Fruit fly (Drosophila melanogaster) whole organism, pupa: ENCODE measurements around the gene Rbm13.

Source experiments
- CG13204 ChIP-seq: fragments of 200-800 bp; sonication (Bioruptor generic); optimal IDR thresholded peaks from 2 replicates; lab custom pipeline; 2018; ENCODE audit warnings: missing biosample characterization, mild to moderate bottlenecking, missing genetic modification characterization, moderate library complexity
- CG14655 ChIP-seq: fragments of 200-800 bp; sonication (Bioruptor generic); optimal IDR thresholded peaks from 3 replicates; lab custom pipeline; 2017; ENCODE audit warnings: mild to moderate bottlenecking, missing biosample characterization, missing genetic modification reagents, missing genetic modification characterization
- CG15710 ChIP-seq: fragments of 200-800 bp; sonication (Bioruptor generic); optimal IDR thresholded peaks from 2 replicates; lab custom pipeline; 2018; ENCODE audit warnings: missing biosample characterization, mild to moderate bottlenecking, missing genetic modification characterization, moderate library complexity
- CG32121 ChIP-seq: fragments of 200-800 bp; sonication (Bioruptor generic); IDR thresholded peaks from 2 replicates; pipeline ENCODE4 v1.3.6; 2022; ENCODE audit warnings: missing biosample characterization, missing genetic modification characterization
- CG34367 ChIP-seq: fragments of 200-800 bp; sonication (Bioruptor generic); optimal IDR thresholded peaks from 2 replicates; lab custom pipeline; 2018; ENCODE audit warnings: missing biosample characterization, mild to moderate bottlenecking, missing genetic modification characterization
- CG4496 ChIP-seq: fragments of 200-800 bp; sonication (Bioruptor generic); IDR thresholded peaks from 3 replicates; pipeline ENCODE4 v1.3.6; 2022; ENCODE audit warnings: missing biosample characterization, missing genetic modification characterization
- CG8159 ChIP-seq: fragments of 200-800 bp; sonication (Bioruptor generic); optimal IDR thresholded peaks from 3 replicates; lab custom pipeline; 2018; ENCODE audit warnings: missing biosample characterization, mild to moderate bottlenecking, missing genetic modification characterization, moderate library complexity
- D1 ChIP-seq: fragments of 200-800 bp; sonication (Bioruptor generic); optimal IDR thresholded peaks from 2 replicates; lab custom pipeline; 2018; ENCODE audit warnings: missing biosample characterization, mild to moderate bottlenecking, missing genetic modification characterization, moderate library complexity
- EcR ChIP-seq: fragments of 200-800 bp; sonication (Bioruptor generic); optimal IDR thresholded peaks from 3 replicates; lab custom pipeline; 2019; ENCODE audit warnings: missing biosample characterization, missing genetic modification characterization, mild to moderate bottlenecking, moderate library complexity, missing genetic modification reagents
- Pif1B ChIP-seq: fragments of 200-800 bp; sonication (Bioruptor generic); optimal IDR thresholded peaks from 3 replicates; lab custom pipeline; 2016; ENCODE audit warnings: missing biosample characterization, missing genetic modification characterization
- Snoo ChIP-seq: fragments of 200-800 bp; sonication (Bioruptor generic); optimal IDR thresholded peaks from 3 replicates; lab custom pipeline; 2017; ENCODE audit warnings: missing biosample characterization, mild to moderate bottlenecking, missing genetic modification characterization, inconsistent platforms
- fd96Ca ChIP-seq: fragments of 200-800 bp; sonication (Bioruptor generic); IDR thresholded peaks from 3 replicates; pipeline ENCODE4 v1.3.6; 2022; ENCODE audit warnings: missing biosample characterization, missing genetic modification characterization
- gl ChIP-seq: fragments of 200-800 bp; sonication (Bioruptor generic); optimal IDR thresholded peaks from 2 replicates; lab custom pipeline; 2018; ENCODE audit warnings: missing biosample characterization, mild to moderate bottlenecking, missing genetic modification characterization
- rn ChIP-seq: fragments of 200-800 bp; sonication (Bioruptor generic); IDR thresholded peaks from 2 replicates; pipeline ENCODE4 v1.3.6; 2022; ENCODE audit warnings: missing biosample characterization, missing genetic modification characterization

DNA sequence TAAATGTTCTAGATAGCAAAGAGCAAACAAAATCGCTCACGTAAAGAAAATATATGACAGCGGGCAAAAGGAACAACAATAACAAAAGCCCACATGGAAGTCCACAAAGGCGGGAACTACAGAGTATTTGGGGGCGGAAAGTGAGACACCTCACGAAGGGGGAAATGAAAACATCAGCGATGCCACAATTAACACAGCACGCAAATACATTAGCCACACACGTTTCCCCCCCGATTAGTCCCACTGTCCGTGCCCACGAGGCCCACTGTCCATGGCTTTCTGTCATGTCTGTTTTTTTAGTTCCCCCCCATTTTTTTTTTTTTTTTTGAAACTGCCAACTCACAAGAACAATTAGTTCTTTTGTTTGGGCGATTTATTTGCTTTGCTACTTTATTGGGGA lies 17.5 kb upstream of the Rbm13 start:
- TF ChIP-seq CG13204 (GFP tag; lab: Kevin White, UChicago) = no peak
- TF ChIP-seq CG15710 (tag; lab: Kevin White, UChicago) = no peak
- no peak for TF ChIP-seq Pif1B (GFP tag; lab: Kevin White, UChicago)
- TF ChIP-seq rn (GFP tag; lab: Robert Waterston, UW) = no peak
- no peak for TF ChIP-seq CG14655
- no peak for TF ChIP-seq EcR (GFP tag; lab: Kevin White, UChicago)
- TF ChIP-seq CG34367 = no peak
- TF ChIP-seq CG4496 (GFP tag; lab: Robert Waterston, UW) = no peak
- TF ChIP-seq CG32121 (GFP tag; lab: Robert Waterston, UW) = no peak
- no peak for TF ChIP-seq fd96Ca (GFP tag; lab: Robert Waterston, UW)
- TF ChIP-seq CG8159 (tag; lab: Kevin White, UChicago) = no peak
- no peak for TF ChIP-seq Snoo (tag; lab: Kevin White, UChicago)
- TF ChIP-seq D1 = no peak
- no peak for TF ChIP-seq gl
